Worm (Caenorhabditis elegans) whole organism, L1 larva: ENCODE measurements around the gene Y77E11A.8.

ENCODE experiments used
- C16A3.4 ChIP-seq: fragments of 150-350 bp; optimal IDR thresholded peaks from 2 replicates; lab custom pipeline; 2014; ENCODE audit warnings: missing biosample characterization, missing genetic modification characterization
- C34B4.2 ChIP-seq: sonication (generic microtip); optimal IDR thresholded peaks from 2 replicates; lab custom pipeline; 2017; ENCODE audit warnings: mild to moderate bottlenecking, missing genetic modification characterization, missing compliant biosample characterization
- F16B12.6 ChIP-seq: fragments of 150-350 bp; optimal IDR thresholded peaks from 2 replicates; lab custom pipeline; 2014; ENCODE audit warnings: missing biosample characterization, missing genetic modification characterization
- aha-1 ChIP-seq: fragments of 150-350 bp; optimal IDR thresholded peaks from 2 replicates; lab custom pipeline; 2014; ENCODE audit warnings: missing biosample characterization, missing genetic modification characterization
- blmp-1 ChIP-seq: fragments of 150-350 bp; optimal IDR thresholded peaks from 2 replicates; lab custom pipeline; 2014; ENCODE audit warnings: missing biosample characterization, missing genetic modification characterization
- ceh-82 ChIP-seq, 3 experiments: fragments of 150-350 bp in 1 of 3; sonication (generic microtip) in 2 of 3; optimal IDR thresholded peaks; 2 replicates each; lab custom pipeline; 2014 to 2017; ENCODE audit warnings: missing biosample characterization in 3 of 3, missing genetic modification characterization in 3 of 3
- ces-1 ChIP-seq: fragments of 150-350 bp; optimal IDR thresholded peaks from 2 replicates; lab custom pipeline; 2014; ENCODE audit warnings: missing biosample characterization, missing genetic modification reagents, missing genetic modification characterization
- dsc-1 ChIP-seq: sonication (generic microtip); optimal IDR thresholded peaks from 2 replicates; lab custom pipeline; 2016; ENCODE audit warnings: mild to moderate bottlenecking, missing genetic modification characterization, missing compliant biosample characterization
- efl-3 ChIP-seq: fragments of 200-800 bp; sonication (Bioruptor generic); optimal IDR thresholded peaks from 2 replicates; lab custom pipeline; 2018; ENCODE audit warnings: mild to moderate bottlenecking, missing genetic modification characterization, missing compliant biosample characterization
- egl-13 ChIP-seq: sonication (generic microtip); optimal IDR thresholded peaks from 2 replicates; lab custom pipeline; 2016; ENCODE audit warnings: missing genotype, missing genetic modification reagents, missing genetic modification characterization, missing compliant biosample characterization
- fkh-10 ChIP-seq: sonication (generic microtip); optimal IDR thresholded peaks from 2 replicates; lab custom pipeline; 2017; ENCODE audit warnings: missing biosample characterization, missing genetic modification reagents, missing genetic modification characterization
- fkh-8 ChIP-seq: sonication (generic microtip); optimal IDR thresholded peaks from 2 replicates; lab custom pipeline; 2016; ENCODE audit warnings: mild to moderate bottlenecking, missing genetic modification characterization, missing compliant biosample characterization
- grh-1 ChIP-seq: fragments of 200-800 bp; sonication (Bioruptor generic); IDR thresholded peaks from 2 replicates; pipeline ENCODE4 v1.3.6; 2022; ENCODE audit warnings: missing genetic modification reagents, missing genetic modification characterization, missing compliant biosample characterization
- hlh-17 ChIP-seq: fragments of 200-800 bp; sonication (Bioruptor generic); optimal IDR thresholded peaks from 2 replicates; lab custom pipeline; 2018; ENCODE audit warnings: missing genetic modification characterization, mild to moderate bottlenecking, missing compliant biosample characterization, moderate library complexity, borderline replicate concordance
- hlh-4 ChIP-seq: sonication (generic microtip); optimal IDR thresholded peaks from 2 replicates; lab custom pipeline; 2016; ENCODE audit warnings: mild to moderate bottlenecking, missing genetic modification characterization, missing compliant biosample characterization
- hpl-2 ChIP-seq: fragments of 150-350 bp; optimal IDR thresholded peaks from 2 replicates; lab custom pipeline; 2014; ENCODE audit warnings: missing biosample characterization, missing genetic modification reagents, missing genetic modification characterization
- lin-39 ChIP-seq: fragments of 150-350 bp; optimal IDR thresholded peaks from 2 replicates; lab custom pipeline; 2014; ENCODE audit warnings: missing biosample characterization, missing genetic modification reagents, missing genetic modification characterization
- mab-9 ChIP-seq: fragments of 200-800 bp; sonication (Bioruptor generic); IDR thresholded peaks from 2 replicates; pipeline ENCODE4 v1.3.6; 2022; ENCODE audit warnings: missing genetic modification reagents, missing genetic modification characterization, missing compliant biosample characterization
- mdl-1 ChIP-seq, 2 experiments: fragments of 150-350 bp; optimal IDR thresholded peaks; 2 replicates each; lab custom pipeline; 2014 to 2017; ENCODE audit warnings: missing biosample characterization in 2 of 2, missing genetic modification characterization in 2 of 2, inconsistent platforms in 1 of 2
- nhr-12 ChIP-seq: sonication (generic microtip); optimal IDR thresholded peaks from 2 replicates; lab custom pipeline; 2017; ENCODE audit warnings: missing biosample characterization, missing genetic modification characterization
- nhr-19 ChIP-seq: fragments of 200-800 bp; sonication (Bioruptor generic); conservative IDR thresholded peaks from 2 replicates; pipeline ENCODE4 v1.3.6; 2022; ENCODE audit warnings: missing genetic modification characterization, missing compliant biosample characterization
- nhr-20 ChIP-seq: sonication (generic microtip); optimal IDR thresholded peaks from 2 replicates; lab custom pipeline; 2016; ENCODE audit warnings: mild to moderate bottlenecking, missing genetic modification characterization, missing compliant biosample characterization
- nhr-47 ChIP-seq: sonication (generic microtip); optimal IDR thresholded peaks from 2 replicates; lab custom pipeline; 2016; ENCODE audit warnings: mild to moderate bottlenecking, missing genetic modification characterization, moderate library complexity, missing compliant biosample characterization
- nhr-71 ChIP-seq: sonication (generic microtip); optimal IDR thresholded peaks from 2 replicates; lab custom pipeline; 2016; ENCODE audit warnings: mild to moderate bottlenecking, missing genetic modification characterization, moderate library complexity, missing compliant biosample characterization
- nhr-76 ChIP-seq: sonication (generic microtip); optimal IDR thresholded peaks from 2 replicates; lab custom pipeline; 2017; ENCODE audit warnings: missing biosample characterization, missing genetic modification characterization
- nhr-77 ChIP-seq: fragments of 150-350 bp; optimal IDR thresholded peaks from 2 replicates; lab custom pipeline; 2014; ENCODE audit warnings: missing biosample characterization, missing genetic modification characterization
- pax-3 ChIP-seq: fragments of 200-800 bp; sonication (Bioruptor generic); optimal IDR thresholded peaks from 2 replicates; lab custom pipeline; 2018; ENCODE audit warnings: mild to moderate bottlenecking, missing genetic modification characterization, moderate library complexity, missing compliant biosample characterization
- pqm-1 ChIP-seq: sonication (generic microtip); optimal IDR thresholded peaks from 3 replicates; lab custom pipeline; 2017; ENCODE audit warnings: missing biosample characterization, missing genetic modification characterization
- snpc-4 ChIP-seq: fragments of 150-350 bp; optimal IDR thresholded peaks from 2 replicates; lab custom pipeline; 2014; ENCODE audit warnings: missing biosample characterization, missing genetic modification characterization
- sptf-1 ChIP-seq: fragments of 150-350 bp; optimal IDR thresholded peaks from 2 replicates; lab custom pipeline; 2014; ENCODE audit warnings: missing biosample characterization, missing genetic modification characterization
- swsn-7 ChIP-seq: sonication (generic microtip); optimal IDR thresholded peaks from 2 replicates; lab custom pipeline; 2016; ENCODE audit warnings: missing genetic modification characterization, missing compliant biosample characterization
- tlp-1 ChIP-seq: fragments of 150-350 bp; optimal IDR thresholded peaks from 2 replicates; lab custom pipeline; 2014; ENCODE audit warnings: missing biosample characterization, missing genetic modification characterization
- unc-98 ChIP-seq: fragments of 200-800 bp; sonication (Bioruptor generic); IDR thresholded peaks from 2 replicates; pipeline ENCODE4 v1.3.6; 2022; ENCODE audit warnings: missing genetic modification characterization, missing compliant biosample characterization
- vab-15 ChIP-seq: sonication (generic microtip); optimal IDR thresholded peaks from 2 replicates; lab custom pipeline; 2017; ENCODE audit warnings: missing genotype, mild to moderate bottlenecking, missing genetic modification characterization, missing compliant biosample characterization
- ztf-11 ChIP-seq, 2 experiments: sonication (generic microtip); optimal IDR thresholded peaks; 2 replicates each; lab custom pipeline; 2016 to 2017; ENCODE audit warnings: missing genetic modification characterization in 2 of 2, missing biosample characterization in 1 of 2, missing compliant biosample characterization in 1 of 2
- ztf-4 ChIP-seq: fragments of 150-350 bp; optimal IDR thresholded peaks from 2 replicates; lab custom pipeline; 2014; ENCODE audit warnings: missing biosample characterization, missing genetic modification characterization

The Y77E11A.8 gene

DNA sequence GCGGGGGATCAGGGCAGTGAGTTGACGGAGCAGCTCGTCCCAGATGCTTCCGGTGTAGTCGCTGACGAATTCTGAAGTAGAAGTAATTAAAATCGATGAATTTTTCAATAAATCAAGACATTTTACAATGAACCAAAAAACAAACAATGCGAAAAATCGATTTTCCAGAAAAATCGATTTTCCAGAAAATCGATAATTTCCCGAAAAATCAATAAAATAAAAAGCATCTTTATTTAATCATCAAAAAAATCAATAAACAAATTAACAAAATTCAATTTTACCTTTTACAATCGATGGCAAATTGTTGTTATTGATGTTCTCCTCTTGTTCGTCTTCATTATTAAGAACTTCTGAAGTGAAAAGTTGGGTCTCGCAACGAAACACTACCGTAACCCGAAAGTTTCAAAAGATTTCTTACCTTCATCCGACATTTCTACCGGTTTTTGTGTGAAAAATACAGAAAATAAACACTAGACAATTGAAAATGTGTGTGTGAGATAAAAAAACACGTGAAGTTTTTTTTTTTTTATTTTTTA, 9.8 kb upstream of the Y77E11A.8 start, which contains the start of gene clp-6:
TSS of gene clp-6 (minus strand) at position 486 of the 536 bp plus-strand sequence.
- no peak for TF ChIP-seq vab-15 (tag; lab: Kevin White, UChicago)
- no peak for TF ChIP-seq ces-1

DNA sequence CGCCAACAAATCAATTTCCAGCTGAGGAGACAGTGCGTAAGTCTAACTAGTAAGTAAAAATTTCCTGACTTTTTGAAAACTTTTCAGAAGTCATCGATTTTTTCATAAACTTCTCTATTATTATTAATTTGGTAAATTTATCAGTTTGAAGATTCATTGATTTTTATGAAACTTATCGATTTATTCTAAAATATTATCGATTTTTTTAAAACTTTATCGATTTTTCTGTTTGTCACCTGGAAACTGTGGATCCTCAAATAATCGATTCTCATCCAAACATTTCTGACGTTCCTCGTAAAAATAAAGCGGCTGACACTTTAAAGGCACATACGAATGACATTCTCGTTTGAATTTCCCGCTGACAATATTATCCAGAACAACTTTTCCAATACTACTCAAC, 9.1 kb upstream of the Y77E11A.8 start:
- no peak for TF ChIP-seq swsn-7 (tag; lab: Kevin White, UChicago)
- TF ChIP-seq ztf-4 (tag; lab: Kevin White, UChicago), result no peak
- TF ChIP-seq grh-1, result no peak
- no peak for TF ChIP-seq ztf-11 (tag; optimal IDR thresholded peaks at IDR 0.05; lab: Kevin White, UChicago)
- no peak for TF ChIP-seq ceh-82 (tag; optimal IDR thresholded peaks at IDR 0.05; lab: Kevin White, UChicago)
- TF ChIP-seq fkh-10, result no peak
- no peak for TF ChIP-seq mab-9 (GFP tag; lab: Robert Waterston, UW)
- no peak for TF ChIP-seq dsc-1 (tag; lab: Kevin White, UChicago)
- no peak for TF ChIP-seq mdl-1 (tag; optimal IDR thresholded peaks at IDR 0.05; lab: Kevin White, UChicago)
- TF ChIP-seq, all 84 proteins: peak for 0

DNA sequence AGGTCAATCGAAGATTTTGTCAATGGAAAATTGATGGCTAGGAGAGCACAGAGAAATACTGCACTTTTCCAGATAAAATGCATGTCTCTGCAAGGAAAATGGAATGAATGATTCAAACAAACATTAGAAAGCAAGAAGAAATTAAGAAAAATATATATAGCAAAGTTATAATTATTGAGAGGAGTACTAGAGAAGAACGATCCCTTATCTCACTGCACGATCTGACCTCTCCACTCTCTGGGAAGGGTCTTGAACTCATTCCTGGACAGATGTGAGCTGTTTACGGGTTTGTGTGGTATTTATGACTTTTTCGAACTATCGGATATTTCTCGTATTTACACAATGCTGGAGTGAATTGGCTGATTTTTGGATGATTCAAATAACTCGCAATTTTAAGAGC, 5.4 kb upstream of the Y77E11A.8 start, which contains the start of gene Y77E11A.23:
TSS of gene Y77E11A.23 (minus strand) at position 107 of the 400 bp plus-strand sequence.
- no peak for TF ChIP-seq C34B4.2
- TF ChIP-seq nhr-19, result no peak
- TF ChIP-seq nhr-12 (tag; lab: Kevin White, UChicago), result no peak
- no peak for TF ChIP-seq fkh-8 (tag; lab: Kevin White, UChicago)
- TF ChIP-seq nhr-47, result no peak
- no peak for TF ChIP-seq lin-39 (tag; lab: Kevin White, UChicago)
- no peak for TF ChIP-seq dsc-1 (tag; lab: Kevin White, UChicago)
- no peak for TF ChIP-seq hpl-2 (GFP tag; lab: Kevin White, UChicago)
- no peak for TF ChIP-seq F16B12.6 (tag; lab: Kevin White, UChicago)
- no peak for TF ChIP-seq grh-1
- TF ChIP-seq swsn-7 (tag; lab: Kevin White, UChicago), result no peak
- no peak for TF ChIP-seq blmp-1 (tag; lab: Kevin White, UChicago)
- no peak for TF ChIP-seq hlh-4 (tag; lab: Kevin White, UChicago)
- TF ChIP-seq tlp-1 (tag; lab: Kevin White, UChicago), result no peak

DNA sequence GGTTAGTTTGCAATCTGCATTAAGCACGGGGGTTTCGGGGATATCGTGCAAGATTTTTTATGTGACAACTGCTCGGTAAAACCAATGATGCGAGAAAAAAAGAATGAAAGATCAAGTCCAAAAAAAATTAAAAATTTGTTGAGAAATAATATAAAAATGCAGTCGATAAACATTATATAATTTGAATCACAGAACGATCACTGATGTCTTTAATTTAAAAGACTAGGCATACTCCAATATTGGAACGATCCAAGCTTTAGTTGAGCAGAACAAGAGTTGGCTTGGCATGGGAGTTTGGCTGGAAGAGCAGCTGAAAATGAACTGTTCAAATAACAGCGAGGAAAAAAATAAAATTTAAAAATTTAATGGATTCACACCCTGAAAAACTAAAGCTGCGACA, 2.4 kb upstream of the Y77E11A.8 start, which contains the start of gene clec-171:
TSS of gene clec-171 (minus strand) at position 101 of the 400 bp plus-strand sequence.
- TF ChIP-seq mab-9 (GFP tag; lab: Robert Waterston, UW) (no peak), hlh-17 (GFP tag; lab: Kevin White, UChicago) (no peak), unc-98 (no peak), C16A3.4 (tag; lab: Kevin White, UChicago) (no peak), snpc-4 (tag; lab: Kevin White, UChicago) (no peak), nhr-76 (tag; lab: Kevin White, UChicago) (no peak), nhr-77 (tag; lab: Kevin White, UChicago) (no peak), pqm-1 (no peak), nhr-71 (no peak), tlp-1 (tag; lab: Kevin White, UChicago) (no peak), sptf-1 (tag; lab: Kevin White, UChicago) (no peak), aha-1 (tag; lab: Kevin White, UChicago) (no peak), ces-1 (no peak), nhr-20 (tag; lab: Kevin White, UChicago) (no peak), pax-3 (tag; lab: Kevin White, UChicago) (no peak)

DNA sequence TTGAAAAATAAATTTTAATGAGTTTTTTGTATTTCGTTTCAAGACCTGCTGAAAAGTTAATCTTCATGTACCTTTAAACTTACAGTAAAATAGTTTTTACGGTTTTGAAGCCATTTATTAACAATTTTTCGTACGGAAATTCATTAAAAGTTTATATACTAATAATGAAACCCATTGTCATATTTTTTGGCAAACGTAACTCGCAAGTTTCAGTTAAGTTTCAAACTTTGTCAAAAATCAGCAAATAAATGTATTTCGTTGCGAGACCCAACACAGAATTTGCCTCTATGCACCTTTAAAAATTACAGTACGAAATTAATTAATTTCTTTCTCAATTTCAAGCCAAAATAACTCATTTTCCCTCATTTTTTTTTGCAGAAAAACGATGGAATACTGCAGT, 4.3 kb downstream of the Y77E11A.8 start, which contains the start of gene jtr-1:
TSS of gene jtr-1 (plus strand) at position 327 of the 400 bp plus-strand sequence.
- TF ChIP-seq fkh-8 (tag; lab: Kevin White, UChicago) (no peak), egl-13 (tag; lab: Kevin White, UChicago) (no peak), efl-3 (GFP tag; lab: Kevin White, UChicago) (no peak)
